Worm (Caenorhabditis elegans) whole organism, L2 larva: ENCODE data around the gene arrd-3.

Source experiments
- C34F6.9 ChIP-seq: fragments of 150-350 bp; optimal IDR thresholded peaks from 2 replicates; lab custom pipeline; 2014; ENCODE audit warnings: missing biosample characterization, missing genetic modification characterization
- F13H6.1 ChIP-seq: sonication (generic microtip); optimal IDR thresholded peaks from 2 replicates; lab custom pipeline; 2016; ENCODE audit warnings: missing genetic modification characterization, missing compliant biosample characterization
- alr-1 ChIP-seq: fragments of 150-350 bp; optimal IDR thresholded peaks from 2 replicates; lab custom pipeline; 2014; ENCODE audit warnings: missing biosample characterization, missing genetic modification characterization
- ama-1 ChIP-seq: fragments of 150-350 bp; optimal IDR thresholded peaks from 2 replicates; lab custom pipeline; 2018; ENCODE audit warnings: inconsistent platforms
- ceh-16 ChIP-seq: fragments of 150-350 bp; optimal IDR thresholded peaks from 2 replicates; lab custom pipeline; 2014; ENCODE audit warnings: missing biosample characterization, missing genetic modification characterization
- ceh-82 ChIP-seq: fragments of 150-350 bp; optimal IDR thresholded peaks from 2 replicates; lab custom pipeline; 2014; ENCODE audit warnings: missing biosample characterization, missing genetic modification characterization
- egl-27 ChIP-seq: sonication (generic microtip); optimal IDR thresholded peaks from 3 replicates; lab custom pipeline; 2017; ENCODE audit warnings: missing biosample characterization, missing genetic modification reagents, missing genetic modification characterization
- elt-1 ChIP-seq: fragments of 150-350 bp; optimal IDR thresholded peaks from 2 replicates; lab custom pipeline; 2014; ENCODE audit warnings: missing biosample characterization, missing genetic modification characterization
- elt-3 ChIP-seq: sonication (generic microtip); optimal IDR thresholded peaks from 2 replicates; lab custom pipeline; 2017; ENCODE audit warnings: missing biosample characterization, missing genetic modification characterization
- fos-1 ChIP-seq: fragments of 150-350 bp; optimal IDR thresholded peaks from 2 replicates; lab custom pipeline; 2014; ENCODE audit warnings: missing biosample characterization, missing genetic modification characterization
- lin-11 ChIP-seq: fragments of 150-350 bp; sonication (generic microtip); optimal IDR thresholded peaks from 2 replicates; lab custom pipeline; 2014; ENCODE audit warnings: missing biosample characterization, missing genetic modification characterization, inconsistent platforms, mixed read lengths
- lin-13 ChIP-seq: fragments of 150-350 bp; optimal IDR thresholded peaks from 2 replicates; lab custom pipeline; 2014; ENCODE audit warnings: missing biosample characterization, missing genetic modification reagents, missing genetic modification characterization
- lin-39 ChIP-seq: fragments of 150-350 bp; optimal IDR thresholded peaks from 2 replicates; lab custom pipeline; 2014; ENCODE audit warnings: missing biosample characterization, missing genetic modification reagents, missing genetic modification characterization
- lsy-2 ChIP-seq, 2 experiments: fragments of 150-350 bp in 1 of 2; sonication (generic microtip) in 1 of 2; optimal IDR thresholded peaks; 2 replicates each; lab custom pipeline; 2014 to 2017; ENCODE audit warnings: missing biosample characterization in 2 of 2, missing genetic modification characterization in 2 of 2
- mab-5 ChIP-seq: fragments of 150-350 bp; optimal IDR thresholded peaks from 2 replicates; lab custom pipeline; 2014; ENCODE audit warnings: missing biosample characterization, missing genetic modification characterization
- mdl-1 ChIP-seq, 2 experiments: fragments of 150-350 bp in 1 of 2; sonication (generic microtip) in 1 of 2; optimal IDR thresholded peaks; 2 replicates each; lab custom pipeline; 2017; ENCODE audit warnings: missing biosample characterization in 2 of 2, missing genetic modification characterization in 2 of 2
- nhr-10 ChIP-seq: sonication (generic microtip); optimal IDR thresholded peaks from 2 replicates; lab custom pipeline; 2017; ENCODE audit warnings: missing biosample characterization, missing genetic modification characterization
- nhr-129 ChIP-seq: fragments of 150-350 bp; optimal IDR thresholded peaks from 2 replicates; lab custom pipeline; 2014; ENCODE audit warnings: missing biosample characterization, missing genetic modification characterization
- nhr-21 ChIP-seq: fragments of 150-350 bp; optimal IDR thresholded peaks from 2 replicates; lab custom pipeline; 2014; ENCODE audit warnings: missing biosample characterization, missing genetic modification characterization
- nhr-23 ChIP-seq: fragments of 150-350 bp; optimal IDR thresholded peaks from 2 replicates; lab custom pipeline; 2014; ENCODE audit warnings: missing biosample characterization, missing genetic modification reagents, missing genetic modification characterization
- nhr-25 ChIP-seq: fragments of 150-350 bp; sonication (generic microtip); optimal IDR thresholded peaks from 3 replicates; lab custom pipeline; 2014; ENCODE audit warnings: missing biosample characterization, missing genetic modification characterization
- nhr-77 ChIP-seq: fragments of 150-350 bp; optimal IDR thresholded peaks from 2 replicates; lab custom pipeline; 2014; ENCODE audit warnings: missing biosample characterization, missing genetic modification characterization
- peb-1 ChIP-seq: fragments of 150-350 bp; optimal IDR thresholded peaks from 2 replicates; lab custom pipeline; 2014; ENCODE audit warnings: missing biosample characterization, missing genetic modification characterization
- sem-4 ChIP-seq: fragments of 150-350 bp; optimal IDR thresholded peaks from 2 replicates; lab custom pipeline; 2014; ENCODE audit warnings: missing biosample characterization, missing genetic modification reagents, missing genetic modification characterization
- skn-1 ChIP-seq: sonication (generic microtip); optimal IDR thresholded peaks from 2 replicates; lab custom pipeline; 2017; ENCODE audit warnings: missing biosample characterization, missing genetic modification characterization
- sma-3 ChIP-seq: sonication (generic microtip); optimal IDR thresholded peaks from 2 replicates; lab custom pipeline; 2016; ENCODE audit warnings: missing genetic modification reagents, missing genetic modification characterization, missing compliant biosample characterization
- sma-9 ChIP-seq, 2 experiments: fragments of 150-350 bp in 1 of 2; sonication (generic microtip) in 1 of 2; optimal IDR thresholded peaks; 2 replicates each; lab custom pipeline; 2014 to 2016; ENCODE audit warnings: missing genetic modification characterization in 2 of 2, mild to moderate bottlenecking in 1 of 2, missing biosample characterization in 1 of 2, missing compliant biosample characterization in 1 of 2, missing genetic modification reagents in 1 of 2, moderate library complexity in 1 of 2
- snpc-4 ChIP-seq: fragments of 150-350 bp; optimal IDR thresholded peaks from 2 replicates; lab custom pipeline; 2014; ENCODE audit warnings: missing biosample characterization, missing genetic modification characterization
- unc-39 ChIP-seq: fragments of 150-350 bp; optimal IDR thresholded peaks from 2 replicates; lab custom pipeline; 2014; ENCODE audit warnings: missing biosample characterization, missing genetic modification characterization
- unc-55 ChIP-seq: fragments of 150-350 bp; sonication (generic microtip); optimal IDR thresholded peaks from 3 replicates; lab custom pipeline; 2014; ENCODE audit warnings: missing biosample characterization, missing genetic modification reagents, missing genetic modification characterization
- zag-1 ChIP-seq: fragments of 150-350 bp; optimal IDR thresholded peaks from 2 replicates; lab custom pipeline; 2014; ENCODE audit warnings: missing biosample characterization, missing genetic modification characterization
- ztf-1 ChIP-seq: fragments of 200-800 bp; sonication (Bioruptor generic); conservative IDR thresholded peaks from 2 replicates; pipeline ENCODE4 v1.3.6; 2022; ENCODE audit warnings: missing genetic modification characterization, missing compliant biosample characterization
- ztf-11 ChIP-seq: sonication (generic microtip); optimal IDR thresholded peaks from 2 replicates; lab custom pipeline; 2017; ENCODE audit warnings: missing biosample characterization, missing genetic modification characterization

arrd-3 gene

DNA sequence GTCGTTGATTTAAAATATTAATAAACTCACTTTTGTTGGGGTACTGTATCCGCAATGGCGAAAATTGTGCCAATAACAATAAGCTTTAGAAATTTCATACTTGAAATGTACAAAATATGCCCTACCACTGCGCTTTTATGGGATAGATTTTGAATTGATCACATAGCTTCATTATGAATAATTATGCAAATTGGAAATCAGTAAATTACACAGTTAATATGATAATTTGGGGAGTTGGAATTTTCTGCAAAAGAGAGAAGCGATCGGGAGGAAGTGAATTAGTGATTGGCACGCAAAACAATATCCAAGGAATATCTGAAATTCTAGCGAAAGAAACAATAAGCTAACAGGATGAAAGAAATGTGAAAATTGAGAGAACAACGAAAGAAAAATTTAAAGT lies 13.7 kb downstream of the arrd-3 start, which contains the start of gene M176.10:
M176.10 (minus strand) TSS at position 101 of the 400 bp plus-strand sequence.
- TF ChIP-seq nhr-23 (tag; lab: Kevin White, UChicago) (no peak), C34F6.9 (tag; lab: Kevin White, UChicago) (no peak), peb-1 (no peak), mab-5 (tag; lab: Kevin White, UChicago) (no peak), nhr-77 (tag; lab: Kevin White, UChicago) (no peak), sma-3 (GFP tag; lab: Kevin White, UChicago) (no peak), sem-4 (no peak), lin-39 (tag; lab: Kevin White, UChicago) (no peak), mdl-1 (tag; optimal IDR thresholded peaks at IDR 0.05; lab: Kevin White, UChicago) (no peak), ceh-82 (tag; lab: Kevin White, UChicago) (no peak), ztf-1 (GFP tag; lab: Robert Waterston, UW) (no peak)

- TF ChIP-seq C34F6.9 (tag; lab: Kevin White, UChicago) (no peak), F13H6.1 (tag; lab: Kevin White, UChicago) (peak; percentile 15)
- TF ChIP-seq, all 48 proteins: peak for 1
Observed at ce11 chrII:9427644-9428043, 15.3 kb downstream of the arrd-3 start, which contains the start of gene M176.5. Gene M176.5 (minus strand): TSS chrII:9427744.

DNA sequence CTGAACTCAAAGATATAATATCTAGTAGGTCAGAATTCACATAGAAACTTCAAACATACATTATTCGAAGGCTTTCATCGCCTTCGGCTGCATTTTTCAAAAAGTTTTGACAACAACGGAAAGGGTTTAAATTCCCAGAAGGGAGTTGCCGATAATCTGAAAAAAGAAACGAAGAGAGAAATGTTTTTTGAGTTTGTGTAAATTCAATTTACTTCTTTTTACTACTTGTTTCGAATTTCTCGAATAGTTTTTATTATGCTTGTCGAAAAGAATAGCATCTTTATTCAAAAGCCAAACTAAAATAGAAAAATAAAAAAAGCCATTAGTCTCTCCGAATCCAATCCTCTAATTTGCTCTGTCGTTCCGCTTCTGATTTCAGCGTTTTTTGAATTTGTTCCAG lies 18.8 kb downstream of the arrd-3 start:
- TF ChIP-seq skn-1 (tag; lab: Kevin White, UChicago) = no peak
- TF ChIP-seq nhr-21 (tag; lab: Kevin White, UChicago) = no peak
- no peak for TF ChIP-seq nhr-10 (tag; lab: Kevin White, UChicago)
- TF ChIP-seq lin-11 (tag; lab: Kevin White, UChicago) = no peak
- TF ChIP-seq sma-9 (GFP tag; optimal IDR thresholded peaks at IDR 0.05; lab: Kevin White, UChicago) = no peak
- no peak for TF ChIP-seq sma-9 (tag; optimal IDR thresholded peaks at IDR 0.05; lab: Kevin White, UChicago)
- no peak for TF ChIP-seq nhr-129 (tag; lab: Kevin White, UChicago)
- no peak for TF ChIP-seq ztf-1 (GFP tag; lab: Robert Waterston, UW)
- no peak for TF ChIP-seq elt-1 (tag; lab: Kevin White, UChicago)
- TF ChIP-seq unc-39 = no peak
- TF ChIP-seq fos-1 = no peak
- no peak for TF ChIP-seq ama-1 (lab: Kevin White, UChicago)
- TF ChIP-seq elt-3 (tag; lab: Kevin White, UChicago) = no peak
- TF ChIP-seq ztf-11 (tag; lab: Kevin White, UChicago) = no peak
- no peak for TF ChIP-seq lsy-2 (tag; optimal IDR thresholded peaks at IDR 0.05; lab: Kevin White, UChicago)
- TF ChIP-seq sem-4 = no peak
- TF ChIP-seq, all 48 proteins: peak for 0

DNA sequence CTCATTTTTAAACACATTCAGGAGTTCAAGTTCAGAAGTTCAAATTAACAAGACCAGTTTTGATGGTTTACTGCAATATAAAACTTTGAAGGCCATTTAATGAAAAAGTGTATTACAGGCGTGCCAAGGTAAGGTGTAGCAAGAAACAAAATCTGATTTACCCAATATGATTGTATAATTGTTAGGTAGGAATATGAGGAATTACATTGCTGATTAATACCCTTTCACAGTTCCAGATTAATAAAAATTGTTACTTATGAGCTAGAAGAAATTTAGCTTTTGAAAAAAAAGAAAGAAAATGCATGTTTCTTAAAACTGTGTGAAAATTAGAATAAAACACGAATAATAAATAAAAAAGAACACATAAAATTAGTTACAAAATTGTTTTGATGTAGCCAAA lies 21.3 kb downstream of the arrd-3 start, which contains the start of gene kin-15:
kin-15 (minus strand) TSS at position 101 of the 400 bp plus-strand sequence.
- TF ChIP-seq nhr-25 (tag; lab: Kevin White, UChicago) = peak; percentile 26
- no peak for TF ChIP-seq snpc-4

DNA sequence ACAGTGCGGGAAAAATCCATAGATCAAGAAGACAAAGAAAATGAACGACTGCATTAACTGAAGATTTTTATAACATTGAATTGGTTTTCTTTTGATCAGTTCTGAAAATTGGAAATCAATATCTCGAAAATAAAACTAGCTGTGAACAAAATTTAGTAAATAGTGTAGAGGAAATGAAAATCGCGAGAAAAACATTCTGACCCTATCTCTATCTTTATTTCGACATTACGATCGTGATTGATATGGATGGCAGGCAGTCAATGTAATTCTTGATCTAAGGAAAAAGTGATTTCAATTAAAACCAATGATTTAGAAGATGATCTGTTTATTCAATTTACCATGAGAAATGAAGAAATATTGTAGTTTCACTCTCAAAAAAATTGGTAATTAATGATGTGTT lies 23.7 kb downstream of the arrd-3 start, which contains the start of gene kin-16:
kin-16 (minus strand) TSS at position 101 of the 400 bp plus-strand sequence.
- TF ChIP-seq skn-1 (tag; lab: Kevin White, UChicago) = no peak
- TF ChIP-seq nhr-10 (tag; lab: Kevin White, UChicago) = no peak
- TF ChIP-seq alr-1 (tag; lab: Kevin White, UChicago) = no peak
- no peak for TF ChIP-seq sem-4
- TF ChIP-seq sma-9 (GFP tag; optimal IDR thresholded peaks at IDR 0.05; lab: Kevin White, UChicago) = no peak
- no peak for TF ChIP-seq sma-9 (tag; optimal IDR thresholded peaks at IDR 0.05; lab: Kevin White, UChicago)
- TF ChIP-seq sma-3 (GFP tag; lab: Kevin White, UChicago) = no peak
- no peak for TF ChIP-seq egl-27
- TF ChIP-seq zag-1 (tag; lab: Kevin White, UChicago) = no peak
- no peak for TF ChIP-seq lin-13 (GFP tag; lab: Kevin White, UChicago)
- TF ChIP-seq ama-1 (lab: Kevin White, UChicago) = no peak
- TF ChIP-seq nhr-77 (tag; lab: Kevin White, UChicago) = no peak
- no peak for TF ChIP-seq mab-5 (tag; lab: Kevin White, UChicago)

DNA sequence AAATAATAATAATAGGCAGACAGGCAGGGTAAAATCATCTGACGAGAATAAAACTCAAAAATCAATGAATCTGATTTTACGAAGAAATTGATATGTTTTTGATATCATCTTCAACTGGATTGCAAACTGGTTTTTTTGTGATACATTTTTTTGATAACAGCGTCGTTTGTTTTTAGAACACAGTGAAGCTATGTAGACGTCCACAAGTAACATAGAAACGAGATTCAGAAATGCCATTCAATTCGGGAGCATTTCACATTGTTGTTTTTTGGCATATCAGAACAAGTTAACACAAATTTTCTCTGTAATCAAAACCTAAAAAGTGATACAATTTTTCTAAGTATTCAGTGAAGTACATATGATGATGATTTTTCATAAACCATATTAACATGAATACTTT lies 25.9 kb downstream of the arrd-3 start, which contains the start of gene chil-13:
chil-13 (minus strand) TSS at position 101 of the 400 bp plus-strand sequence.
- TF ChIP-seq lin-39 (tag; lab: Kevin White, UChicago) (no peak), zag-1 (tag; lab: Kevin White, UChicago) (no peak), ceh-16 (tag; lab: Kevin White, UChicago) (no peak), ama-1 (lab: Kevin White, UChicago) (no peak), mab-5 (tag; lab: Kevin White, UChicago) (no peak), elt-1 (tag; lab: Kevin White, UChicago) (no peak), unc-55 (GFP tag; lab: Kevin White, UChicago) (no peak)
